Worm (Caenorhabditis elegans) whole organism, L3 larva: ENCODE data around the gene wdr-31.
A peak's percentile ranks its signal among the peaks of the same experiment; 100 is the strongest.

Source experiments
- ZK546.5 ChIP-seq: sonication (generic microtip); optimal IDR thresholded peaks from 2 replicates; lab custom pipeline; 2017; ENCODE audit warnings: missing biosample characterization, missing genetic modification characterization
- ama-1 ChIP-seq: fragments of 150-350 bp; optimal IDR thresholded peaks from 2 replicates; lab custom pipeline; 2018
- ceh-16 ChIP-seq: sonication (generic microtip); optimal IDR thresholded peaks from 2 replicates; lab custom pipeline; 2017; ENCODE audit warnings: missing biosample characterization, missing genetic modification characterization
- ceh-28 ChIP-seq: fragments of 150-350 bp; optimal IDR thresholded peaks from 2 replicates; lab custom pipeline; 2014; ENCODE audit warnings: missing biosample characterization, missing genetic modification reagents, missing genetic modification characterization
- ceh-82 ChIP-seq: fragments of 150-350 bp; optimal IDR thresholded peaks from 2 replicates; lab custom pipeline; 2014; ENCODE audit warnings: missing biosample characterization, missing genetic modification characterization
- daf-12 ChIP-seq: fragments of 150-350 bp; optimal IDR thresholded peaks from 2 replicates; lab custom pipeline; 2014; ENCODE audit warnings: missing biosample characterization, missing genetic modification reagents, missing genetic modification characterization
- egl-5 ChIP-seq: fragments of 150-350 bp; optimal IDR thresholded peaks from 2 replicates; lab custom pipeline; 2017; ENCODE audit warnings: missing biosample characterization, missing genetic modification reagents, missing genetic modification characterization, inconsistent platforms
- elt-2 ChIP-seq: sonication (generic microtip); optimal IDR thresholded peaks from 2 replicates; lab custom pipeline; 2016; ENCODE audit warnings: missing genetic modification reagents, mild to moderate bottlenecking, missing genetic modification characterization, missing compliant biosample characterization
- elt-3 ChIP-seq, 3 experiments: fragments of 150-350 bp in 1 of 3; sonication (generic microtip) in 2 of 3; optimal IDR thresholded peaks; 2 replicates in 2 of 3; 4 replicates in 1 of 3; lab custom pipeline; 2014 to 2017; ENCODE audit warnings: missing biosample characterization in 3 of 3, missing genetic modification characterization in 3 of 3
- fkh-10 ChIP-seq: sonication (generic microtip); optimal IDR thresholded peaks from 2 replicates; lab custom pipeline; 2017; ENCODE audit warnings: missing biosample characterization, missing genetic modification reagents, missing genetic modification characterization
- fkh-2 ChIP-seq: fragments of 150-350 bp; optimal IDR thresholded peaks from 2 replicates; lab custom pipeline; 2014; ENCODE audit warnings: missing biosample characterization, missing genetic modification reagents, missing genetic modification characterization
- hmg-11 ChIP-seq: sonication (generic microtip); optimal IDR thresholded peaks from 2 replicates; lab custom pipeline; 2016; ENCODE audit warnings: missing genetic modification characterization, missing compliant biosample characterization
- jun-1 ChIP-seq: fragments of 150-350 bp; optimal IDR thresholded peaks from 2 replicates; lab custom pipeline; 2014; ENCODE audit warnings: missing biosample characterization, missing genetic modification reagents, missing genetic modification characterization
- lin-15B ChIP-seq: fragments of 150-350 bp; optimal IDR thresholded peaks from 2 replicates; lab custom pipeline; 2014; ENCODE audit warnings: missing biosample characterization, missing genetic modification characterization
- lin-39 ChIP-seq: fragments of 150-350 bp; optimal IDR thresholded peaks from 2 replicates; lab custom pipeline; 2018; ENCODE audit warnings: missing biosample characterization, missing genetic modification reagents, missing genetic modification characterization
- mdl-1 ChIP-seq: fragments of 150-350 bp; optimal IDR thresholded peaks from 2 replicates; lab custom pipeline; 2014; ENCODE audit warnings: missing biosample characterization, missing genetic modification characterization
- mml-1 ChIP-seq: fragments of 150-350 bp; sonication (generic microtip); optimal IDR thresholded peaks from 3 replicates; lab custom pipeline; 2014; ENCODE audit warnings: missing biosample characterization, missing genetic modification characterization
- nfya-1 ChIP-seq: sonication (generic microtip); optimal IDR thresholded peaks from 2 replicates; lab custom pipeline; 2017; ENCODE audit warnings: missing genetic modification characterization, mild to moderate bottlenecking, missing compliant biosample characterization, antibody characterized with exemption, moderate library complexity; ENCODE audit not compliant: insufficient read depth
- nhr-11 ChIP-seq: fragments of 150-350 bp; optimal IDR thresholded peaks from 2 replicates; lab custom pipeline; 2014; ENCODE audit warnings: missing biosample characterization, missing genetic modification characterization
- nhr-12 ChIP-seq: fragments of 150-350 bp; optimal IDR thresholded peaks from 2 replicates; lab custom pipeline; 2014; ENCODE audit warnings: missing biosample characterization, missing genetic modification characterization
- nhr-23 ChIP-seq: fragments of 150-350 bp; optimal IDR thresholded peaks from 2 replicates; lab custom pipeline; 2014; ENCODE audit warnings: missing biosample characterization, missing genetic modification reagents, missing genetic modification characterization
- nhr-237 ChIP-seq: fragments of 150-350 bp; optimal IDR thresholded peaks from 2 replicates; lab custom pipeline; 2014; ENCODE audit warnings: missing biosample characterization, missing genetic modification characterization
- nhr-28 ChIP-seq: fragments of 150-350 bp; optimal IDR thresholded peaks from 2 replicates; lab custom pipeline; 2014; ENCODE audit warnings: missing biosample characterization, missing genetic modification characterization
- nhr-43 ChIP-seq: sonication (generic microtip); optimal IDR thresholded peaks from 2 replicates; lab custom pipeline; 2016; ENCODE audit warnings: mild to moderate bottlenecking, missing genetic modification characterization, missing compliant biosample characterization; ENCODE audit not compliant: poor library complexity, severe bottlenecking
- nhr-76 ChIP-seq: fragments of 150-350 bp; sonication (generic microtip); optimal IDR thresholded peaks from 5 replicates; lab custom pipeline; 2014; ENCODE audit warnings: missing biosample characterization, missing genetic modification characterization
- nhr-77 ChIP-seq: fragments of 150-350 bp; optimal IDR thresholded peaks from 2 replicates; lab custom pipeline; 2014; ENCODE audit warnings: missing biosample characterization, missing genetic modification characterization
- pha-4 ChIP-seq: fragments of 150-350 bp; optimal IDR thresholded peaks from 2 replicates; lab custom pipeline; 2014; ENCODE audit warnings: missing biosample characterization, missing genetic modification reagents, missing genetic modification characterization
- pqm-1 ChIP-seq: fragments of 150-350 bp; optimal IDR thresholded peaks from 2 replicates; lab custom pipeline; 2017; ENCODE audit warnings: missing biosample characterization, missing genetic modification characterization, inconsistent platforms
- sea-2 ChIP-seq: fragments of 150-350 bp; sonication (generic microtip); optimal IDR thresholded peaks from 4 replicates; lab custom pipeline; 2014; ENCODE audit warnings: missing biosample characterization, missing genetic modification reagents, missing genetic modification characterization
- skn-1 ChIP-seq: fragments of 150-350 bp; optimal IDR thresholded peaks from 2 replicates; lab custom pipeline; 2014; ENCODE audit warnings: missing biosample characterization, missing genetic modification characterization
- snpc-4 ChIP-seq: fragments of 150-350 bp; optimal IDR thresholded peaks from 2 replicates; lab custom pipeline; 2014; ENCODE audit warnings: missing biosample characterization, missing genetic modification characterization
- unc-39 ChIP-seq: sonication (generic microtip); optimal IDR thresholded peaks from 4 replicates; lab custom pipeline; 2017; ENCODE audit warnings: missing biosample characterization, missing genetic modification characterization
- unc-62 ChIP-seq: fragments of 150-350 bp; sonication (generic microtip); optimal IDR thresholded peaks from 4 replicates; lab custom pipeline; 2014; ENCODE audit warnings: missing biosample characterization, missing genetic modification reagents, missing genetic modification characterization
- zag-1 ChIP-seq: fragments of 150-350 bp; optimal IDR thresholded peaks from 2 replicates; lab custom pipeline; 2014; ENCODE audit warnings: missing biosample characterization, missing genetic modification characterization
- ztf-11 ChIP-seq: fragments of 150-350 bp; optimal IDR thresholded peaks from 2 replicates; lab custom pipeline; 2014; ENCODE audit warnings: missing biosample characterization, missing genetic modification characterization
- ztf-4 ChIP-seq: fragments of 150-350 bp; optimal IDR thresholded peaks from 2 replicates; lab custom pipeline; 2014; ENCODE audit warnings: missing biosample characterization, missing genetic modification characterization

Gene wdr-31

ce11 chrII:2709942-2710341, 25.1 kb downstream of the wdr-31 start, which contains the start of gene T05A8.1:
T05A8.1 (minus strand) TSS chrII:2710042.
- TF ChIP-seq nfya-1 (no peak), elt-3 (tag; optimal IDR thresholded peaks at IDR 0.05; lab: Kevin White, UChicago) (no peak), sea-2 (GFP tag; lab: Kevin White, UChicago) (no peak), ceh-28 (tag; lab: Kevin White, UChicago) (no peak), hmg-11 (no peak), nhr-23 (no peak), nhr-76 (no peak), lin-15B (tag; lab: Kevin White, UChicago) (no peak), ZK546.5 (tag; lab: Kevin White, UChicago) (no peak), skn-1 (no peak), snpc-4 (tag; lab: Kevin White, UChicago) (no peak), pha-4 (no peak), ztf-4 (tag; lab: Kevin White, UChicago) (no peak), nhr-237 (no peak), nhr-77 (tag; lab: Kevin White, UChicago) (no peak), mml-1 (tag; lab: Kevin White, UChicago) (no peak), jun-1 (no peak), mdl-1 (tag; lab: Kevin White, UChicago) (no peak)

- TF ChIP-seq daf-12 (tag; lab: Kevin White, UChicago) (no peak), ztf-11 (tag; lab: Kevin White, UChicago) (no peak), unc-39 (tag; lab: Kevin White, UChicago) (no peak), ceh-16 (tag; lab: Kevin White, UChicago) (no peak), elt-2 (tag; lab: Kevin White, UChicago) (peak; percentile 23), hmg-11 (no peak), ama-1 (lab: Kevin White, UChicago) (no peak), fkh-10 (no peak), nfya-1 (no peak), nhr-237 (no peak), zag-1 (tag; lab: Kevin White, UChicago) (no peak), nhr-77 (tag; lab: Kevin White, UChicago) (no peak), mml-1 (tag; lab: Kevin White, UChicago) (no peak), nhr-76 (no peak), fkh-2 (no peak), egl-5 (peak; percentile 15), nhr-12 (tag; lab: Kevin White, UChicago) (no peak), lin-39 (tag; lab: Kevin White, UChicago) (peak; percentile 16)
Observed at ce11 chrII:2707872-2708271, 27.2 kb downstream of the wdr-31 start, which contains the start of gene Y47G7B.2. Y47G7B.2 (minus strand) TSS chrII:2708014.

ce11 chrII:2705200-2705599, 29.9 kb downstream of the wdr-31 start, which contains the start of gene srh-128:
srh-128 (minus strand) TSS chrII:2705300.
- TF ChIP-seq nhr-28 (tag; lab: Kevin White, UChicago) (no peak), hmg-11 (no peak), jun-1 (no peak), lin-39 (tag; lab: Kevin White, UChicago) (no peak), nfya-1 (no peak), nhr-43 (tag; lab: Kevin White, UChicago) (no peak), ztf-4 (tag; lab: Kevin White, UChicago) (no peak), pqm-1 (tag; lab: Kevin White, UChicago) (no peak), nhr-77 (tag; lab: Kevin White, UChicago) (no peak), pha-4 (no peak), ceh-28 (tag; lab: Kevin White, UChicago) (no peak), sea-2 (GFP tag; lab: Kevin White, UChicago) (no peak)
- TF ChIP-seq, all 47 proteins: peak for 0

ce11 chrII:2702757-2703156, 32.3 kb downstream of the wdr-31 start, which contains the start of gene sri-60:
sri-60 (minus strand) TSS chrII:2702857.
- no peak for TF ChIP-seq ceh-82
- no peak for TF ChIP-seq zag-1 (tag; lab: Kevin White, UChicago)

ce11 chrII:2700229-2700628, 34.9 kb downstream of the wdr-31 start, which contains the start of gene sri-61:
sri-61 (minus strand) TSS chrII:2700329.
- TF ChIP-seq fkh-2 (no peak), elt-2 (tag; lab: Kevin White, UChicago) (no peak), nhr-237 (no peak), nhr-11 (tag; lab: Kevin White, UChicago) (no peak), nhr-23 (no peak), ZK546.5 (tag; lab: Kevin White, UChicago) (no peak), unc-62 (GFP tag; lab: Kevin White, UChicago) (no peak), nhr-28 (tag; lab: Kevin White, UChicago) (no peak), unc-39 (tag; lab: Kevin White, UChicago) (no peak)
